Fruit fly (Drosophila melanogaster) whole organism, wandering third instar larva: ENCODE results near the gene CG34125.

Source experiments
- Abd-B ChIP-seq: fragments of >200 bp; optimal IDR thresholded peaks from 2 replicates; lab custom pipeline; 2017; ENCODE audit warnings: missing biosample characterization, missing genetic modification characterization
- CG32264 ChIP-seq: fragments of 200-800 bp; sonication (Bioruptor generic); optimal IDR thresholded peaks from 2 replicates; lab custom pipeline; 2016; ENCODE audit warnings: missing biosample characterization, missing genetic modification characterization
- CG9705 ChIP-seq: fragments of 200-800 bp; sonication (Bioruptor generic); optimal IDR thresholded peaks from 2 replicates; lab custom pipeline; 2018; ENCODE audit warnings: missing biosample characterization, mild to moderate bottlenecking, missing genetic modification characterization
- CrebA ChIP-seq: fragments of 200-800 bp; sonication (Bioruptor generic); optimal IDR thresholded peaks from 2 replicates; lab custom pipeline; 2016; ENCODE audit warnings: missing biosample characterization, mild to moderate bottlenecking, missing genetic modification characterization, borderline replicate concordance
- Dfd ChIP-seq: fragments of >200 bp; optimal IDR thresholded peaks from 2 replicates; lab custom pipeline; 2017; ENCODE audit warnings: missing biosample characterization, missing genetic modification characterization
- Dif ChIP-seq: fragments of 200-275, 200-300 bp; sonication (Bioruptor generic); optimal IDR thresholded peaks from 2 replicates; lab custom pipeline; 2018; ENCODE audit warnings: missing biosample characterization, missing genetic modification characterization; ENCODE audit not compliant: partially characterized antibody
- GATAd ChIP-seq: sonication (Bioruptor generic); optimal IDR thresholded peaks from 2 replicates; lab custom pipeline; 2016; ENCODE audit warnings: missing biosample characterization, missing genetic modification characterization
- HLH106 ChIP-seq: fragments of 200-800 bp; optimal IDR thresholded peaks from 3 replicates; lab custom pipeline; 2019; ENCODE audit warnings: missing biosample characterization, mild to moderate bottlenecking, missing genetic modification characterization, moderate library complexity
- Hnf4 ChIP-seq: fragments of 200-800 bp; sonication (Bioruptor generic); optimal IDR thresholded peaks from 2 replicates; lab custom pipeline; 2016; ENCODE audit warnings: missing biosample characterization, mild to moderate bottlenecking, missing genetic modification characterization
- Hr78 ChIP-seq: fragments of >200 bp; optimal IDR thresholded peaks from 2 replicates; lab custom pipeline; 2017; ENCODE audit warnings: missing biosample characterization, missing genetic modification characterization
- Hr83 ChIP-seq: fragments of 200-300 bp; sonication (Bioruptor generic); optimal IDR thresholded peaks from 2 replicates; lab custom pipeline; 2016; ENCODE audit warnings: missing biosample characterization, mild to moderate bottlenecking, missing genetic modification characterization, moderate library complexity; ENCODE audit not compliant: poor library complexity, severe bottlenecking
- Jra ChIP-seq: sonication (Bioruptor generic); optimal IDR thresholded peaks from 2 replicates; lab custom pipeline; 2016; ENCODE audit warnings: missing biosample characterization, missing genetic modification characterization
- Mio ChIP-seq: sonication (Bioruptor generic); optimal IDR thresholded peaks from 2 replicates; lab custom pipeline; 2016; ENCODE audit warnings: missing biosample characterization, missing genetic modification characterization
- Myc ChIP-seq: fragments of >200 bp; optimal IDR thresholded peaks from 2 replicates; lab custom pipeline; 2017
- N ChIP-seq: fragments of >200 bp; optimal IDR thresholded peaks from 2 replicates; lab custom pipeline; 2018; ENCODE audit warnings: missing biosample characterization, missing external identifiers, missing genetic modification characterization
- OdsH ChIP-seq: fragments of 200-800 bp; sonication (Bioruptor generic); optimal IDR thresholded peaks from 2 replicates; lab custom pipeline; 2016; ENCODE audit warnings: missing biosample characterization, mild to moderate bottlenecking, missing genetic modification characterization
- Rel ChIP-seq, 2 experiments: fragments of 200-800 bp; sonication (Bioruptor generic) in 1 of 2; optimal IDR thresholded peaks; 2 replicates in 1 of 2; 3 replicates in 1 of 2; lab custom pipeline; 2016 to 2019; ENCODE audit warnings: mild to moderate bottlenecking in 2 of 2, missing biosample characterization in 2 of 2, missing genetic modification characterization in 2 of 2, moderate library complexity in 1 of 2
- Sp1 ChIP-seq: fragments of 200-800 bp; sonication (Bioruptor generic); optimal IDR thresholded peaks from 3 replicates; lab custom pipeline; 2019; ENCODE audit warnings: missing biosample characterization, mild to moderate bottlenecking, missing genetic modification characterization, moderate library complexity
- Vsx2 ChIP-seq: fragments of 200-300, 225-300 bp; sonication (Bioruptor generic); optimal IDR thresholded peaks from 2 replicates; lab custom pipeline; 2018; ENCODE audit warnings: missing biosample characterization, missing genetic modification characterization; ENCODE audit not compliant: partially characterized antibody
- br ChIP-seq: fragments of 200-800 bp; sonication (Bioruptor generic); optimal IDR thresholded peaks from 2 replicates; lab custom pipeline; 2016; ENCODE audit warnings: missing biosample characterization, missing genetic modification characterization
- brk ChIP-seq: fragments of 200-800 bp; sonication (Bioruptor generic); optimal IDR thresholded peaks from 2 replicates; lab custom pipeline; 2016; ENCODE audit warnings: missing biosample characterization, mild to moderate bottlenecking, missing genetic modification characterization
- dl ChIP-seq, 2 experiments: fragments of 175-275, 200-275 bp in 1 of 2; fragments of 200-275 bp in 1 of 2; sonication (Bioruptor generic); optimal IDR thresholded peaks; lab custom pipeline; 2018; ENCODE audit warnings: mild to moderate bottlenecking in 2 of 2, missing biosample characterization in 2 of 2, missing genetic modification characterization in 2 of 2, moderate library complexity in 2 of 2; ENCODE audit not compliant: partially characterized antibody in 2 of 2, insufficient read depth in 1 of 2
- dmrt93B ChIP-seq: fragments of 200-800 bp; sonication (Bioruptor generic); optimal IDR thresholded peaks from 2 replicates; lab custom pipeline; 2018; ENCODE audit warnings: missing biosample characterization, mild to moderate bottlenecking, missing genetic modification characterization
- dsf ChIP-seq: sonication (Bioruptor generic); optimal IDR thresholded peaks from 2 replicates; lab custom pipeline; 2016; ENCODE audit warnings: missing biosample characterization, missing genetic modification characterization, borderline replicate concordance
- ey ChIP-seq: fragments of 200-800 bp; sonication (Bioruptor generic); optimal IDR thresholded peaks from 2 replicates; lab custom pipeline; 2016; ENCODE audit warnings: missing biosample characterization, missing genetic modification characterization
- foxo ChIP-seq, 2 experiments: fragments of 200-800 bp; sonication (Bioruptor generic); optimal IDR thresholded peaks; 2 replicates in 1 of 2; 3 replicates in 1 of 2; lab custom pipeline; 2016 to 2017; ENCODE audit warnings: missing biosample characterization in 2 of 2, missing genetic modification characterization in 2 of 2
- fru ChIP-seq: fragments of 200-800 bp; sonication (Bioruptor generic); optimal IDR thresholded peaks from 3 replicates; lab custom pipeline; 2016; ENCODE audit warnings: missing biosample characterization, mild to moderate bottlenecking, missing genetic modification characterization
- h ChIP-seq: fragments of 200-800 bp; sonication (Bioruptor generic); optimal IDR thresholded peaks from 3 replicates; lab custom pipeline; 2016; ENCODE audit warnings: missing biosample characterization, mild to moderate bottlenecking, missing genetic modification characterization
- jim ChIP-seq: fragments of 175-275, 200-325 bp; sonication (Bioruptor generic); optimal IDR thresholded peaks from 2 replicates; lab custom pipeline; 2016; ENCODE audit warnings: missing biosample characterization, mild to moderate bottlenecking, missing genetic modification characterization
- lola ChIP-seq: fragments of >200 bp; optimal IDR thresholded peaks from 2 replicates; lab custom pipeline; 2017; ENCODE audit warnings: missing biosample characterization, missing genetic modification characterization
- pan ChIP-seq: fragments of >200 bp; optimal IDR thresholded peaks from 2 replicates; lab custom pipeline; 2017
- psq ChIP-seq: fragments of 200-800 bp; sonication (Bioruptor generic); optimal IDR thresholded peaks from 3 replicates; lab custom pipeline; 2017; ENCODE audit warnings: missing biosample characterization, mild to moderate bottlenecking, missing genetic modification characterization, moderate library complexity
- rgr ChIP-seq: fragments of 200-800 bp; sonication (Bioruptor generic); optimal IDR thresholded peaks from 3 replicates; lab custom pipeline; 2016; ENCODE audit warnings: missing biosample characterization, mild to moderate bottlenecking, missing genetic modification characterization
- sage ChIP-seq: fragments of 200-800 bp; sonication (Bioruptor generic); optimal IDR thresholded peaks from 2 replicates; lab custom pipeline; 2016; ENCODE audit warnings: missing biosample characterization, mild to moderate bottlenecking, missing genetic modification characterization
- sv ChIP-seq: fragments of 200-800 bp; sonication (Bioruptor generic); optimal IDR thresholded peaks from 3 replicates; lab custom pipeline; 2016; ENCODE audit warnings: missing biosample characterization, missing genetic modification characterization
- tai ChIP-seq: sonication (Bioruptor generic); optimal IDR thresholded peaks from 2 replicates; lab custom pipeline; 2016; ENCODE audit warnings: missing biosample characterization, missing genetic modification characterization
- usp ChIP-seq: fragments of >200 bp; optimal IDR thresholded peaks from 2 replicates; lab custom pipeline; 2017; ENCODE audit warnings: missing biosample characterization, missing genetic modification characterization
- woc ChIP-seq: sonication (Bioruptor generic); optimal IDR thresholded peaks from 2 replicates; lab custom pipeline; 2016; ENCODE audit warnings: missing biosample characterization, mild to moderate bottlenecking, missing genetic modification characterization

Gene CG34125

DNA sequence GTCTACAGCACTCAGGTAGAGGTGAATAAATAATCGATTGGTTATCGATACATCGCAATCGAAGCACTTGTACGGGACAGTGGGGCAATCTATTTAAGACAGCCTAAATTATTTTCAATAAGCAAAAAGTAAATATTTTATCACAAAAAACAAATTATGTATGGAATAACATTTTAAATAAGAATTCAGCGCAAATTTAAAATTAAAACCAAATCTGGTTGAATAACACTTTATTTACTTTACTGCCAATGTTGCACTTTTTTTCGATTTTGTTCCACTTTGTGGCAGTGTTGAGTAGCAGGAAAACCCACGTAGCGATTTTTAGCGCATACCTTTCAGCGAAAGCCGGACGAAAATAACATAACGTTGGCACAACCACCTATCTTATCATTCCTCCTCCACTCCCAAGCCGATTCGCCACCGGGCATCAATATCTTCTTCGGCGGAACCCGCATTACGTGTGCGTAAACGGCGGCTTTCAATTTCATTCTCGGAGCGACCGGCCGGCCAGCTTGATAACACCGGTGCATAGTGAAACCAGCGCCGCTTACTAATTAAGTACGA is 11.6 kb downstream of the CG34125 start, which contains the start of the genes Gmd and CG3792 (continued):
- peak; percentile 84 for TF ChIP-seq dsf (GFP tag; lab: Kevin White, UChicago)
- no peak for TF ChIP-seq Hnf4 (GFP tag; lab: Kevin White, UChicago)
- TF ChIP-seq Sp1 (GFP tag; lab: Kevin White, UChicago): peak; percentile 88
- no peak for TF ChIP-seq brk (GFP tag; lab: Kevin White, UChicago)
- TF ChIP-seq Mio: peak; percentile 68
- TF ChIP-seq Vsx2 (GFP tag; lab: Kevin White, UChicago): no peak
- peak; percentile 68 to 97 for TF ChIP-seq foxo (GFP tag; optimal IDR thresholded peaks at IDR 0.05; lab: Kevin White, UChicago)
- no peak for TF ChIP-seq Hr78 (GFP tag; lab: Kevin White, UChicago)
- no peak for TF ChIP-seq Hr83
- TF ChIP-seq pan (lab: Kevin White, UChicago): no peak

DNA sequence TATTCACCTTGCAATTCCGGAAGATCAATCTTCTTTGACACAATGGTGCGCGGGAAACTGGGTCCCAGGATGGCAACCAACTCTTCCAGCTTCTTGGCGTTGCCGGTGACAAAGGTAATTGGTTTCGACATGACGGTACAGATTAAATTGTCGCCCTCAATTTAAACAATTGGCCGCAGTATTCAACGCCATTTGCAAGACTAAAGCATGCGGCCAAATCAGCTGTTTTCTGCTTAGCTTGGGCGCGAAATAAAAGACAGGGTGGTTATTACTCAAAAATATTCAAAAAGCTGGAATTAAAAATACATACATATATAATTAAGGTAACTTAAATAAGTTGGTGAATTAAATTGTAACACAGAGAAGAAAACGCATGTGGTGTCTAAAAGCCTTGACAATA is 13.7 kb downstream of the CG34125 start, which contains the start of gene CG8891:
TSS of gene CG8891 (minus strand) at position 242 of the 400 bp plus-strand sequence.
- TF ChIP-seq br (GFP tag; lab: Kevin White, UChicago) (no peak), brk (GFP tag; lab: Kevin White, UChicago) (no peak), tai (GFP tag; lab: Kevin White, UChicago) (no peak), dl (GFP tag; optimal IDR thresholded peaks at IDR 0.05; lab: Kevin White, UChicago; ENCODE audit: insufficient read depth in 1 of 2, partially characterized antibody in 2 of 2) (no peak), h (GFP tag; lab: Kevin White, UChicago) (no peak), ey (GFP tag; lab: Kevin White, UChicago) (no peak), dsf (GFP tag; lab: Kevin White, UChicago) (no peak), Jra (GFP tag; lab: Kevin White, UChicago) (no peak), CG32264 (GFP tag; lab: Kevin White, UChicago) (no peak), dmrt93B (GFP tag; lab: Kevin White, UChicago) (no peak), CG9705 (no peak), N (GFP tag; lab: Kevin White, UChicago) (no peak), Sp1 (GFP tag; lab: Kevin White, UChicago) (no peak), woc (GFP tag; lab: Kevin White, UChicago) (no peak), Mio (no peak), Hnf4 (GFP tag; lab: Kevin White, UChicago) (no peak), OdsH (GFP tag; lab: Kevin White, UChicago) (no peak)

DNA sequence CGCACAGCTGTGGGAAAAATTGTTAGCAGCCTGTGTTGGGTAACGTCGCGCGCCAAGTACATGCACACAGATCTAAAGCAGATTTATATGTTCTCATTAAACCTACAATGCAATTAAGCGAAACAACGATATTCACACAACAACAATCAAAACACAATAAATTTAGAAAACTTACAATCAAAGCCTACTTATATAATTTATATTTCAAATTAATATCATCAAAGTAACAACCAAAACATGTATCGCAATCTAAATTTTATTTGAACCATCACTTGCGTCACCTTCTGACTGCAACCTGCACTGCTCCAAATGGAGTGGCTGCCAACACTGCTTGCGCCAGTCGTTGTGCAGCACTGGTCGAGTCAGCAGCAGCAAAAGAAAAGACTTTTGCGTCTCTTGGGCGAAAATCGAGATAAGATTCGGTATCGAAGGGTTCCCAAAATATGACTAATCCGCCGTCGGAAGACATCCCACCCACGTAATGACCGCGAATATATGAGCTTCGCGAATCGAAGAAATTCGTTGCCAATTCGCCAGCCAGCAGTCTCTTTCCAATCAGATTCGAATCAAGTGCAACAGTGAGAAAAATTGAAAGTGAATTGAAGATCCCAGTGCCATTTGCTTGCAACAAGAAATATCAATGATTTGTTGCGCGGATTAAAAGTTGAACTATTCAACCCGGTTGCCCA is 15.9 kb downstream of the CG34125 start, which contains the start of the genes CG8892 and CG34126:
TSS of gene CG8892 (minus strand) at position 315 of the 689 bp plus-strand sequence.
TSS of gene CG34126 (plus strand) at position 337 of the 689 bp plus-strand sequence.
- TF ChIP-seq brk (GFP tag; lab: Kevin White, UChicago) (peak; percentile 95), sage (GFP tag; lab: Kevin White, UChicago) (peak; percentile 91), Abd-B (GFP tag; lab: Kevin White, UChicago) (no peak), rgr (GFP tag; lab: Kevin White, UChicago) (peak; percentile 98), lola (GFP tag; lab: Kevin White, UChicago) (no peak), GATAd (peak; percentile 94), sv (GFP tag; lab: Kevin White, UChicago) (peak; percentile 99), Dfd (GFP tag; lab: Kevin White, UChicago) (no peak), HLH106 (peak; percentile 99), CrebA (GFP tag; lab: Kevin White, UChicago) (no peak), Hr78 (GFP tag; lab: Kevin White, UChicago) (no peak), br (GFP tag; lab: Kevin White, UChicago) (peak; percentile 98), Sp1 (GFP tag; lab: Kevin White, UChicago) (peak; percentile 97), Hr83 (peak; percentile 97), h (GFP tag; lab: Kevin White, UChicago) (peak; percentile 98), psq (GFP tag; lab: Kevin White, UChicago) (peak; percentile 97), Vsx2 (GFP tag; lab: Kevin White, UChicago) (no peak), ey (GFP tag; lab: Kevin White, UChicago) (peak; percentile 97), dl (GFP tag; optimal IDR thresholded peaks at IDR 0.05; lab: Kevin White, UChicago; ENCODE audit: insufficient read depth in 1 of 2, partially characterized antibody in 2 of 2) (no peak), N (GFP tag; lab: Kevin White, UChicago) (no peak), fru (GFP tag; lab: Kevin White, UChicago) (peak; percentile 98), dsf (GFP tag; lab: Kevin White, UChicago) (peak; percentile 95), foxo (GFP tag; optimal IDR thresholded peaks at IDR 0.05; lab: Kevin White, UChicago) (peak; percentile 91 to 99), Dif (GFP tag; lab: Kevin White, UChicago) (no peak), usp (GFP tag; lab: Kevin White, UChicago) (no peak), Jra (GFP tag; lab: Kevin White, UChicago) (peak; percentile 97), Mio (peak; percentile 92), Rel (GFP tag; optimal IDR thresholded peaks at IDR 0.05; lab: Kevin White, UChicago) (peak; percentile 89), Rel (tag; optimal IDR thresholded peaks at IDR 0.05; lab: Kevin White, UChicago) (peak; percentile 87), CG32264 (GFP tag; lab: Kevin White, UChicago) (peak; percentile 93), Myc (lab: Kevin White, UChicago) (peak; percentile 62), woc (GFP tag; lab: Kevin White, UChicago) (peak; percentile 98), jim (peak; percentile 93), tai (GFP tag; lab: Kevin White, UChicago) (no peak), pan (lab: Kevin White, UChicago) (no peak), dmrt93B (GFP tag; lab: Kevin White, UChicago) (peak; percentile 99), Hnf4 (GFP tag; lab: Kevin White, UChicago) (peak; percentile 98), OdsH (GFP tag; lab: Kevin White, UChicago) (peak; percentile 97), CG9705 (peak; percentile 98)
